Worm (Caenorhabditis elegans) whole organism, L2 larva: ENCODE results near the gene agr-1.

Source experiments
- C34F6.9 ChIP-seq: fragments of 150-350 bp; optimal IDR thresholded peaks from 2 replicates; lab custom pipeline; 2014; ENCODE audit warnings: missing biosample characterization, missing genetic modification characterization
- ZK546.5 ChIP-seq: sonication (generic microtip); optimal IDR thresholded peaks from 2 replicates; lab custom pipeline; 2017; ENCODE audit warnings: missing biosample characterization, missing genetic modification characterization
- alr-1 ChIP-seq: fragments of 150-350 bp; optimal IDR thresholded peaks from 2 replicates; lab custom pipeline; 2014; ENCODE audit warnings: missing biosample characterization, missing genetic modification characterization
- aly-2 ChIP-seq: fragments of 150-350 bp; optimal IDR thresholded peaks from 2 replicates; lab custom pipeline; 2014; ENCODE audit warnings: missing biosample characterization, missing genetic modification characterization
- blmp-1 ChIP-seq: sonication (generic microtip); optimal IDR thresholded peaks from 2 replicates; lab custom pipeline; 2017; ENCODE audit warnings: missing genetic modification characterization, mild to moderate bottlenecking, missing compliant biosample characterization, antibody characterized with exemption, moderate library complexity; ENCODE audit not compliant: insufficient read depth
- ceh-82 ChIP-seq: fragments of 150-350 bp; optimal IDR thresholded peaks from 2 replicates; lab custom pipeline; 2014; ENCODE audit warnings: missing biosample characterization, missing genetic modification characterization
- crh-2 ChIP-seq: sonication (generic microtip); optimal IDR thresholded peaks from 2 replicates; lab custom pipeline; 2017; ENCODE audit warnings: missing biosample characterization, missing genetic modification characterization
- dmd-4 ChIP-seq: sonication (generic microtip); optimal IDR thresholded peaks from 2 replicates; lab custom pipeline; 2017; ENCODE audit warnings: missing biosample characterization, missing genetic modification characterization
- elt-3 ChIP-seq: sonication (generic microtip); optimal IDR thresholded peaks from 2 replicates; lab custom pipeline; 2017; ENCODE audit warnings: missing biosample characterization, missing genetic modification characterization
- fos-1 ChIP-seq: fragments of 150-350 bp; optimal IDR thresholded peaks from 2 replicates; lab custom pipeline; 2014; ENCODE audit warnings: missing biosample characterization, missing genetic modification characterization
- lin-11 ChIP-seq: fragments of 150-350 bp; sonication (generic microtip); optimal IDR thresholded peaks from 2 replicates; lab custom pipeline; 2014; ENCODE audit warnings: missing biosample characterization, missing genetic modification characterization, inconsistent platforms, mixed read lengths
- lin-13 ChIP-seq: fragments of 150-350 bp; optimal IDR thresholded peaks from 2 replicates; lab custom pipeline; 2014; ENCODE audit warnings: missing biosample characterization, missing genetic modification reagents, missing genetic modification characterization
- mab-5 ChIP-seq: fragments of 150-350 bp; optimal IDR thresholded peaks from 2 replicates; lab custom pipeline; 2014; ENCODE audit warnings: missing biosample characterization, missing genetic modification characterization
- mbf-1 ChIP-seq: sonication (generic microtip); optimal IDR thresholded peaks from 2 replicates; lab custom pipeline; 2017; ENCODE audit warnings: missing biosample characterization, missing genetic modification characterization
- mdl-1 ChIP-seq, 2 experiments: fragments of 150-350 bp in 1 of 2; sonication (generic microtip) in 1 of 2; optimal IDR thresholded peaks; 2 replicates each; lab custom pipeline; 2017; ENCODE audit warnings: missing biosample characterization in 2 of 2, missing genetic modification characterization in 2 of 2
- nhr-10 ChIP-seq: sonication (generic microtip); optimal IDR thresholded peaks from 2 replicates; lab custom pipeline; 2017; ENCODE audit warnings: missing biosample characterization, missing genetic modification characterization
- nhr-11 ChIP-seq: fragments of 150-350 bp; optimal IDR thresholded peaks from 2 replicates; lab custom pipeline; 2014; ENCODE audit warnings: missing biosample characterization, missing genetic modification characterization
- nhr-12 ChIP-seq: fragments of 150-350 bp; optimal IDR thresholded peaks from 2 replicates; lab custom pipeline; 2014; ENCODE audit warnings: missing biosample characterization, missing genetic modification characterization
- nhr-129 ChIP-seq: fragments of 150-350 bp; optimal IDR thresholded peaks from 2 replicates; lab custom pipeline; 2014; ENCODE audit warnings: missing biosample characterization, missing genetic modification characterization
- nhr-77 ChIP-seq: fragments of 150-350 bp; optimal IDR thresholded peaks from 2 replicates; lab custom pipeline; 2014; ENCODE audit warnings: missing biosample characterization, missing genetic modification characterization
- peb-1 ChIP-seq: fragments of 150-350 bp; optimal IDR thresholded peaks from 2 replicates; lab custom pipeline; 2014; ENCODE audit warnings: missing biosample characterization, missing genetic modification characterization
- sem-4 ChIP-seq: fragments of 150-350 bp; optimal IDR thresholded peaks from 2 replicates; lab custom pipeline; 2014; ENCODE audit warnings: missing biosample characterization, missing genetic modification reagents, missing genetic modification characterization
- sma-3 ChIP-seq: sonication (generic microtip); optimal IDR thresholded peaks from 2 replicates; lab custom pipeline; 2016; ENCODE audit warnings: missing genetic modification reagents, missing genetic modification characterization, missing compliant biosample characterization
- sma-9 ChIP-seq, 2 experiments: fragments of 150-350 bp in 1 of 2; sonication (generic microtip) in 1 of 2; optimal IDR thresholded peaks; 2 replicates each; lab custom pipeline; 2014 to 2016; ENCODE audit warnings: missing genetic modification characterization in 2 of 2, mild to moderate bottlenecking in 1 of 2, missing biosample characterization in 1 of 2, missing compliant biosample characterization in 1 of 2, missing genetic modification reagents in 1 of 2, moderate library complexity in 1 of 2
- snpc-4 ChIP-seq: fragments of 150-350 bp; optimal IDR thresholded peaks from 2 replicates; lab custom pipeline; 2014; ENCODE audit warnings: missing biosample characterization, missing genetic modification characterization
- unc-55 ChIP-seq: fragments of 150-350 bp; sonication (generic microtip); optimal IDR thresholded peaks from 3 replicates; lab custom pipeline; 2014; ENCODE audit warnings: missing biosample characterization, missing genetic modification reagents, missing genetic modification characterization
- unc-62 ChIP-seq: fragments of 150-350 bp; optimal IDR thresholded peaks from 2 replicates; lab custom pipeline; 2014; ENCODE audit warnings: missing biosample characterization, missing genetic modification reagents, missing genetic modification characterization
- zag-1 ChIP-seq: fragments of 150-350 bp; optimal IDR thresholded peaks from 2 replicates; lab custom pipeline; 2014; ENCODE audit warnings: missing biosample characterization, missing genetic modification characterization
- ztf-1 ChIP-seq: fragments of 200-800 bp; sonication (Bioruptor generic); conservative IDR thresholded peaks from 2 replicates; pipeline ENCODE4 v1.3.6; 2022; ENCODE audit warnings: missing genetic modification characterization, missing compliant biosample characterization
- ztf-11 ChIP-seq: sonication (generic microtip); optimal IDR thresholded peaks from 2 replicates; lab custom pipeline; 2017; ENCODE audit warnings: missing biosample characterization, missing genetic modification characterization

Gene agr-1

DNA sequence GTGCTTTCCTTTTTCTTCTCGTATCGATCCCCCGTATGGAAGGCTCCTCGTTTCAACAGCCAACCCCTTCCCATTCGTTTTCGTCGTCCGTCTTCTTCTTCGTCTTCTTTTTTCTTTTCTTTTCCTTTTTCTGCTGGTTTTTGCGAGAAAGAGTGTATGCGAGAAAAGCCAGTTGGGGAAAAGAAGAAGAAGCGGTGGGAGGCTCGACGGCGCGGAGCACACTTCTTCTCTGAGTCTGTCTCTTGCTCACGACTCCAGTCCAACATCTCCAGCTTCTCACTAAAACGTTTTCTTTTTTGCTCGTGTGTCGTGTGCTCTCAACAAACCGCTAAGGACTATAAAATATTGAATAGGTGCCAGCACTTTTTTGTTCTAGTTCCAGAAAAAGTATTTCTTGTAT lies 33.6 kb upstream of the agr-1 start (continued):
- no peak for TF ChIP-seq ceh-82 (tag; lab: Kevin White, UChicago)
- no peak for TF ChIP-seq mbf-1 (tag; lab: Kevin White, UChicago)
- TF ChIP-seq peb-1 = no peak
- TF ChIP-seq zag-1 (tag; lab: Kevin White, UChicago) = peak; percentile 55
- TF ChIP-seq nhr-10 (tag; lab: Kevin White, UChicago) = no peak
- peak; percentile 76 for TF ChIP-seq C34F6.9 (tag; lab: Kevin White, UChicago)

DNA sequence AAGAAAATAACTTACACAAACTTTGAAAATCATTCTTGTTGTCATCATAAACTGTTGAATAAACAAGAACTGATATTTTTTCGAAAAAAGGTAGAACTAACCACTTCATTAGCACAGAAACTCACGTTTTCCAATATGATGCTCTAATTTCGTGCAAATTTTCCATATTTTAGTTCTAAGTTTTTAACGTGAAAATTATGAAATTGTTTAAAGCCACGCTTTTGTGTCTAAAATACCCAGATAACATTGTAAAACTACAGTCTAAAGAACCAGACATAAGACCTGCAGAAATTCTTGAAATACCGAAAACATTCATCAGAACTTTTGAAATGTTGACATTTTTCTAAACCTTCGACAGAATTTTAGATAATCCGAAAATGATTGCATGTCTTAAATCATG lies 32.2 kb upstream of the agr-1 start, which contains the start of gene F31E8.5:
Gene F31E8.5, minus strand, starts transcription at position 101 of the 400 bp plus-strand sequence.
- no peak for TF ChIP-seq lin-13 (GFP tag; lab: Kevin White, UChicago)
- TF ChIP-seq unc-55 (GFP tag; lab: Kevin White, UChicago) = no peak
- no peak for TF ChIP-seq crh-2 (tag; lab: Kevin White, UChicago)
- no peak for TF ChIP-seq aly-2 (tag; lab: Kevin White, UChicago)
- no peak for TF ChIP-seq unc-62 (GFP tag; lab: Kevin White, UChicago)
- TF ChIP-seq mdl-1 (tag; optimal IDR thresholded peaks at IDR 0.05; lab: Kevin White, UChicago) = no peak

DNA sequence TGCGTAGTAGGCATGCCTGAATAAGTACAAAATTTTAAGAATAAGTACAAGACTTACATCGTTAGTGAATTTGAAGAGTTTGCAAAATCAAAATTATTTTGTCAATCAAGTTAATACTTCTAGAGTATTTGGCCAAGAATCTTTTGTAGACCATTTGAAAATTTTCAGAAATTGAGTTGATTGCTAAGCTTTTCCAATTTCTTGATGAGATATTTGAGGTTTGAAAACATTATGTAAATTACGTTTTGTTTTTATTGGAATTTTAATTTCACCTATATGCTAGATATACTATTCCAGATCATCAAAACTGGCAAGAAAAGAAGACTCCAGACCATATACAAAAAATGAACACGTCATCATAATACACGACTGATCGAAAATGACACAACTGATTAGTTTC lies 28.0 kb upstream of the agr-1 start, which contains the start of gene tab-1:
Gene tab-1, plus strand, starts transcription at position 301 of the 400 bp plus-strand sequence.
- TF ChIP-seq lin-13 (GFP tag; lab: Kevin White, UChicago) (no peak), lin-11 (tag; lab: Kevin White, UChicago) (no peak), mab-5 (tag; lab: Kevin White, UChicago) (no peak), snpc-4 (tag; lab: Kevin White, UChicago) (no peak), unc-55 (GFP tag; lab: Kevin White, UChicago) (no peak), ZK546.5 (no peak), dmd-4 (tag; lab: Kevin White, UChicago) (no peak), sem-4 (no peak), elt-3 (tag; lab: Kevin White, UChicago) (no peak), nhr-11 (tag; lab: Kevin White, UChicago) (no peak), blmp-1 (tag; lab: Kevin White, UChicago) (no peak)

DNA sequence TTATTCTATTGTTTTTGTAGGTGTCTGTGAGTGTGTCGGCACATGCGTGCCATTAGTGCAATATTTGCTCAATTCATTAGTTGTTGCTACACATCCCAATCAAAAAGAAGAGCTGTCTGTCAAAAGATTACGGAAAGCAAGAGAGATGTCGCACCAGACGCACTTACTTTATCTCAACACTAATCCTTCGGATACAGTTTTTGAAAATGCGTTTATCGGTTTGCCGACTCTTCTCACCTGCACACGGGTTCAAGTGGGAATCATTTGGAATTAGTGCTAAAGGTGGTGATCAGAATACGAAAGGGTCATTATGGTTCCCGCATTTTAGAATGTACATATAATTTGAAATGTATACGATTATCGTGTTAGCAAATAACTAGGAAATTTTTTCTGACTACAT lies 26.3 kb upstream of the agr-1 start:
- TF ChIP-seq alr-1 (tag; lab: Kevin White, UChicago) (no peak), sem-4 (no peak), aly-2 (tag; lab: Kevin White, UChicago) (no peak), crh-2 (tag; lab: Kevin White, UChicago) (no peak), lin-13 (GFP tag; lab: Kevin White, UChicago) (no peak), blmp-1 (tag; lab: Kevin White, UChicago) (no peak), peb-1 (no peak), nhr-12 (tag; lab: Kevin White, UChicago) (no peak), sma-3 (GFP tag; lab: Kevin White, UChicago) (no peak), zag-1 (tag; lab: Kevin White, UChicago) (no peak), mbf-1 (tag; lab: Kevin White, UChicago) (no peak), nhr-77 (tag; lab: Kevin White, UChicago) (no peak), unc-62 (GFP tag; lab: Kevin White, UChicago) (no peak)

DNA sequence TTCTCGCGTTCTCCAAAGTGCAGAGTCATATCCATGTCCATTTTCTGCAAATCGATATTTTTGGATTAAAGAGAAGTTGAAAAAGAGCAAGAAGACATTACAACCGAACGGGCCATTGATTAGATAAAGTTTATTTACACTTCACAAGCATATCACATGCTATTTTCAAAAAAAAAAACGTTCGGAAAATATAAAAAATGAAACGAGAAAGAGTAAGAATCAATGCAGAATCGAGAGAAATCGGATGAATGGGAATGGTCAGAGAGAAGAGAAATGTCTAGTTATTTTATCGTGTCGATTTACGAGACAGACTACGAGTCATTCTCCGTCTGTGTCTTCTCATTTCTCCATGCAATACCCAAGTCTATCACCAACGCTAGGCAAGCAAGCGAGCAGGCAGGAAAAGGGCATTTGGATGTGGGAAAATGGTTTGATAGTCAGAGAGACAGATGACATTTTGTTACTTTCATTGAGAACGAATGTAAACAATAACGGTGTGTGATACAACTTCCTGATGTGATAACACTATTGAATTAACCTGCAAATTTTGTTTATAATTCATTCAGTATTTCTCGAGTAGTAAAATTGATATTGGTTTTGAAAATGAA lies 25.2 kb upstream of the agr-1 start, which contains the start of gene F31E8.4:
Gene F31E8.4, minus strand, starts transcription at position 51 of the 608 bp plus-strand sequence.
- TF ChIP-seq ztf-1 (GFP tag; lab: Robert Waterston, UW) (no peak), nhr-129 (peak; percentile 51), C34F6.9 (tag; lab: Kevin White, UChicago) (peak; percentile 51), blmp-1 (tag; lab: Kevin White, UChicago) (peak; percentile 22), ztf-11 (tag; lab: Kevin White, UChicago) (no peak), sma-3 (GFP tag; lab: Kevin White, UChicago) (peak; percentile 13), nhr-10 (tag; lab: Kevin White, UChicago) (no peak), fos-1 (peak; percentile 66), crh-2 (tag; lab: Kevin White, UChicago) (peak; percentile 6), sma-9 (GFP tag; optimal IDR thresholded peaks at IDR 0.05; lab: Kevin White, UChicago) (peak; percentile 30), sma-9 (tag; optimal IDR thresholded peaks at IDR 0.05; lab: Kevin White, UChicago) (no peak)
